Worm (Caenorhabditis elegans) whole organism, L4/young adult: ENCODE results near the gene nlp-79.

Experiments used
- W03F9.2 ChIP-seq: fragments of 150-350 bp; optimal IDR thresholded peaks from 2 replicates; lab custom pipeline; 2014; ENCODE audit warnings: missing biosample characterization, missing genetic modification characterization
- him-1 ChIP-seq: sonication (generic microtip); optimal IDR thresholded peaks from 2 replicates; lab custom pipeline; 2016; ENCODE audit warnings: missing genotype, missing genetic modification reagents, missing genetic modification characterization, missing compliant biosample characterization

- TF ChIP-seq W03F9.2: no peak
- no peak for TF ChIP-seq him-1 (tag; lab: Kevin White, UChicago)
Observed at ce11 chrIV:13104900-13105299, 44.5 kb upstream of the nlp-79 start, which contains the start of gene rde-11.
